Fruit fly (Drosophila melanogaster) S2 (cell line): Measurements from ENCODE around the gene CG6695.

Experiments used
- CG8478 ChIP-seq: fragments of >200 bp; optimal IDR thresholded peaks from 2 replicates; lab custom pipeline; 2018
- CTCF ChIP-seq, 2 experiments: fragments of >200 bp; optimal IDR thresholded peaks; 2 replicates each; lab custom pipeline; 2018

DNA sequence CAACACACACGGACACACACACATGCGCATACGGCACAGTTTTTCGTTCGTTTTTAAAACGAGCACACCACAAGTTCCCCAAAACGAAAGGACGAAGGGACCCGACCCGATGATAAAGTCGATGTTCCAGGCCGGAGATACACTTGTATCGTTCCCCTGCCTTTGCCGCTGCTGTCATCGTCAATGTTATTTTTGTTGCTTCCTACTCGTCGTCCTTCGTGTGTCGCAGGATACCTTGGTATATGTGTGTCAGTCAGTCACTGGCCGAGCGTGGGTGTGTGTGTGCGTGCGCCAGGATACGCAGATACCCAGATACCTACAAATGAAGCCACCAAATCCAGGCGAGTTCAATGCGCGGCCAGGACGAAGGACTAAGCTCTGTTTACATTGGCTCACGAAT lies 8.1 kb downstream of the CG6695 start:
- TF ChIP-seq CTCF (optimal IDR thresholded peaks at IDR 0.05; lab: Kevin White, UChicago) (no peak), CG8478 (lab: Kevin White, UChicago) (no peak)
